Fruit fly (Drosophila melanogaster): ENCODE data around the gene Ctps.

- no peak for TF ChIP-seq Pif1B (GFP tag; optimal IDR thresholded peaks at IDR 0.05)
- TF ChIP-seq Pif1A (GFP tag; optimal IDR thresholded peaks at IDR 0.05): no peak
- no peak for TF ChIP-seq CG13204 (GFP tag; optimal IDR thresholded peaks at IDR 0.05)
Observed at dm6 chr3L:15052390-15052789, 45.3 kb upstream of the Ctps start, which contains the start of gene CG13461.

All from whole organism, pupa.